Worm (Caenorhabditis elegans) whole organism, L2 larva: Measurements from ENCODE around the gene W02H3.3.

Source experiments
- ama-1 ChIP-seq: fragments of 150-350 bp; optimal IDR thresholded peaks from 2 replicates; lab custom pipeline; 2018; ENCODE audit warnings: inconsistent platforms
- crh-2 ChIP-seq: sonication (generic microtip); optimal IDR thresholded peaks from 2 replicates; lab custom pipeline; 2017; ENCODE audit warnings: missing biosample characterization, missing genetic modification characterization
- lin-13 ChIP-seq: fragments of 150-350 bp; optimal IDR thresholded peaks from 2 replicates; lab custom pipeline; 2014; ENCODE audit warnings: missing biosample characterization, missing genetic modification reagents, missing genetic modification characterization
- lsy-2 ChIP-seq, 2 experiments: fragments of 150-350 bp in 1 of 2; sonication (generic microtip) in 1 of 2; optimal IDR thresholded peaks; 2 replicates each; lab custom pipeline; 2014 to 2017; ENCODE audit warnings: missing biosample characterization in 2 of 2, missing genetic modification characterization in 2 of 2
- nhr-10 ChIP-seq: sonication (generic microtip); optimal IDR thresholded peaks from 2 replicates; lab custom pipeline; 2017; ENCODE audit warnings: missing biosample characterization, missing genetic modification characterization
- nhr-21 ChIP-seq: fragments of 150-350 bp; optimal IDR thresholded peaks from 2 replicates; lab custom pipeline; 2014; ENCODE audit warnings: missing biosample characterization, missing genetic modification characterization
- nhr-237 ChIP-seq: fragments of 150-350 bp; optimal IDR thresholded peaks from 2 replicates; lab custom pipeline; 2014; ENCODE audit warnings: missing biosample characterization, missing genetic modification characterization
- nhr-6 ChIP-seq: fragments of 150-350 bp; optimal IDR thresholded peaks from 2 replicates; lab custom pipeline; 2014; ENCODE audit warnings: missing biosample characterization, missing genetic modification characterization
- unc-55 ChIP-seq: fragments of 150-350 bp; sonication (generic microtip); optimal IDR thresholded peaks from 3 replicates; lab custom pipeline; 2014; ENCODE audit warnings: missing biosample characterization, missing genetic modification reagents, missing genetic modification characterization
- zag-1 ChIP-seq: fragments of 150-350 bp; optimal IDR thresholded peaks from 2 replicates; lab custom pipeline; 2014; ENCODE audit warnings: missing biosample characterization, missing genetic modification characterization
- ztf-11 ChIP-seq: sonication (generic microtip); optimal IDR thresholded peaks from 2 replicates; lab custom pipeline; 2017; ENCODE audit warnings: missing biosample characterization, missing genetic modification characterization

DNA sequence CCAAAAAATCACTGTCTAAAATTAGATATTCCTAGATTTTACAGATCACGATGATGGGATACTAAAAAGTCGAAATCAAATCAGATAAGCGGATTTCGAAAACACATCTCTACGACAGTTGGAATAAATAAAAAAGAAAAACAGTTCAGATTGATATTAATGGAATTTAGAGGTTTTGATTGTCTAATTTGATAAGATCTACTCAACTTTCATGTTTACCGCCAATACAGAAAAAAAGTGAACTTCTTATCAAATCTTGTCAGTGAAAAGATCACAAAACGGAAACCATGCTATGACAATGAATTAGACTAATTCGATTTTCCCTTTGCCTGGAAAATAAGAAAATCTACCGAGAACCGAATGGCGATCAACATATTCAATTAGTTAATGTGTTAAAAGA lies 28.3 kb upstream of the W02H3.3 start:
- TF ChIP-seq lin-13 (GFP tag; lab: Kevin White, UChicago) (no peak), nhr-6 (tag; lab: Kevin White, UChicago) (no peak), unc-55 (no peak), zag-1 (tag; lab: Kevin White, UChicago) (no peak), nhr-21 (tag; lab: Kevin White, UChicago) (no peak), ama-1 (lab: Kevin White, UChicago) (no peak), nhr-10 (tag; lab: Kevin White, UChicago) (no peak), crh-2 (tag; lab: Kevin White, UChicago) (no peak), ztf-11 (no peak), nhr-237 (tag; lab: Kevin White, UChicago) (no peak), lsy-2 (tag; optimal IDR thresholded peaks at IDR 0.05; lab: Kevin White, UChicago) (no peak)
